Fruit fly (Drosophila melanogaster): ENCODE measurements around the gene CG4842.
A peak's percentile ranks its signal among the peaks of the same experiment; 100 is the strongest.

The CG4842 gene

dm6 chr3L:16381184-16381797 is 13.1 kb downstream of the CG4842 start, which contains the start of gene Agpat4 (continued):
- TF ChIP-seq CG17802 (tag; optimal IDR thresholded peaks at IDR 0.05) (no peak), MBD-R2 (GFP tag; IDR thresholded peaks at IDR 0.05) (peak; percentile 36; the same call in 1 of the 2 replicates), inv (GFP tag; IDR thresholded peaks at IDR 0.05; ENCODE audit: partially characterized antibody) (peak; percentile 23; the same call in 1 of the 2 replicates), peb (GFP tag; IDR thresholded peaks at IDR 0.05) (no peak), knrl (GFP tag; IDR thresholded peaks at IDR 0.05; ENCODE audit: partially characterized antibody) (peak; percentile 56; the same call in 2 of the 3 replicates), klu (GFP tag; IDR thresholded peaks at IDR 0.05) (0 out of 2 replicates have a peak, but pooled peaks have one; percentile 4), tll (GFP tag; optimal IDR thresholded peaks at IDR 0.05) (peak in 1 of 2 experiments; percentile 40), CTCF (GFP tag; optimal IDR thresholded peaks at IDR 0.05) (peak; percentile 68), CG1024 (GFP tag; IDR thresholded peaks at IDR 0.05) (no peak), ato (GFP tag; IDR thresholded peaks at IDR 0.05; ENCODE audit: partially characterized antibody) (no peak; the same call in 1 of the 2 replicates), Ets97D (GFP tag; optimal IDR thresholded peaks at IDR 0.05) (peak; percentile 46), kni (GFP tag; optimal IDR thresholded peaks at IDR 0.05) (peak; percentile 14), Dref (GFP tag; IDR thresholded peaks at IDR 0.05) (peak; percentile 42), Mrtf (GFP tag; IDR thresholded peaks at IDR 0.05) (no peak), Pdp1 (GFP tag; optimal IDR thresholded peaks at IDR 0.05) (peak in 1 of 2 experiments; percentile 16), chn (GFP tag; optimal IDR thresholded peaks at IDR 0.05) (no peak), Eip74EF (GFP tag; optimal IDR thresholded peaks at IDR 0.05) (peak in 1 of 2 experiments; percentile 81), nmo (GFP tag; optimal IDR thresholded peaks at IDR 0.05) (peak; percentile 61), z (GFP tag; IDR thresholded peaks at IDR 0.05) (no peak), Hmr (GFP tag; optimal IDR thresholded peaks at IDR 0.05) (peak; percentile 34), gfzf (GFP tag; optimal IDR thresholded peaks at IDR 0.05) (peak; percentile 87), CG8290 (GFP tag; optimal IDR thresholded peaks at IDR 0.05) (peak; percentile 84), CG8290 (tag; optimal IDR thresholded peaks at IDR 0.05) (peak; percentile 61 to 76), Aef1 (GFP tag; IDR thresholded peaks at IDR 0.05) (peak; percentile 57), chinmo (GFP tag; IDR thresholded peaks at IDR 0.05; ENCODE audit: partially characterized antibody) (0 out of 4 replicates have a peak, but pooled peaks have one; percentile 39), CG4360 (GFP tag; IDR thresholded peaks at IDR 0.05) (peak; percentile 99), scrt (GFP tag; optimal IDR thresholded peaks at IDR 0.05) (no peak), NfI (GFP tag; optimal IDR thresholded peaks at IDR 0.05) (no peak), CG7928 (GFP tag; optimal IDR thresholded peaks at IDR 0.05) (no peak), mirr (GFP tag; optimal IDR thresholded peaks at IDR 0.05) (peak; percentile 87), CG8089 (GFP tag; optimal IDR thresholded peaks at IDR 0.05) (no peak), sr (GFP tag; IDR thresholded peaks at IDR 0.05) (no peak), sug (tag; optimal IDR thresholded peaks at IDR 0.05) (peak; percentile 99), zfh2 (GFP tag; optimal IDR thresholded peaks at IDR 0.05) (no peak), CG18599 (GFP tag; optimal IDR thresholded peaks at IDR 0.05) (no peak), ttk (GFP tag; IDR thresholded peaks at IDR 0.05) (0 out of 2 replicates have a peak, but pooled peaks have one; percentile 49), Dip2 (GFP tag; IDR thresholded peaks at IDR 0.05) (no peak), amos (GFP tag; IDR thresholded peaks at IDR 0.05; ENCODE audit: partially characterized antibody) (peak; percentile 44; the same call in 1 of the 2 replicates), CG11695 (GFP tag; IDR thresholded peaks at IDR 0.05) (no peak), disco-r (GFP tag; optimal IDR thresholded peaks at IDR 0.05) (no peak), Dfd (GFP tag; optimal IDR thresholded peaks at IDR 0.05) (peak in 1 of 2 experiments; percentile 80), sim (GFP tag; IDR thresholded peaks at IDR 0.05) (no peak), GATAe (GFP tag; conservative IDR thresholded peaks at IDR 0.05) (peak; percentile 98), HHEX (GFP tag; optimal IDR thresholded peaks at IDR 0.05) (peak; percentile 13), bcd (GFP tag; optimal IDR thresholded peaks at IDR 0.05) (peak; percentile 7), CG10979 (tag; optimal IDR thresholded peaks at IDR 0.05) (no peak), CG9876 (GFP tag; optimal IDR thresholded peaks at IDR 0.05) (no peak), HmgZ (tag; optimal IDR thresholded peaks at IDR 0.05) (peak; percentile 52), pros (GFP tag; optimal IDR thresholded peaks at IDR 0.05) (peak; percentile 21)

Data from whole organism, embryonic.